Worm (Caenorhabditis elegans): ENCODE results near the gene F58D2.4.

DNA sequence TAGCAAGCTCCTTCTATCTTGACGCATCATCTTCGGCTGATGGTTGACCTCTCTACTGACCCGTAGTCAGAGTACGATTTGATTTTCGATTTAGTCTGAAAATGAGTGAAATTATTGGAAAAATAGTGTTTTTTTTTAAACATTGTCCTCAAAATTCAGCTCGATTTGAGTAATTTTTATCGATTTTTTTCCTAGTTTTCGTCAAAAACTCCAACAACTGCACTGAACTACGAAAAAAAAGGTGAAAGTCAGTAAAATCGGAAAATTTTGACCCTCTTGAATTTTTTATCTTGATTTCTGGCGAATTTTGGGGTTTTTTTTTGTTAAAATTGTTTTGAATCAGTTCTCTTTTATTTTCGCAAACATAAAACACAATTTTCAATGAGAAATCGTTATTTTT is 15.2 kb upstream of the F58D2.4 start, which contains the start of gene ced-3:
- TF ChIP-seq unc-55 (GFP tag; optimal IDR thresholded peaks at IDR 0.05) = no peak
- TF ChIP-seq hlh-6 (tag; optimal IDR thresholded peaks at IDR 0.05) = no peak
- TF ChIP-seq fkh-10 (GFP tag; optimal IDR thresholded peaks at IDR 0.05) = no peak
- TF ChIP-seq pag-3 (tag; optimal IDR thresholded peaks at IDR 0.05; ENCODE audit: borderline replicate concordance) = no peak

All from whole organism, late embryonic.